Fruit fly (Drosophila melanogaster): ENCODE results near the gene Tpc1.
A peak's percentile ranks its signal among the peaks of the same experiment; 100 is the strongest.

- TF ChIP-seq CG1620 (GFP tag; optimal IDR thresholded peaks at IDR 0.05) (no peak), bab1 (GFP tag; optimal IDR thresholded peaks at IDR 0.05) (no peak), Crg-1 (GFP tag; optimal IDR thresholded peaks at IDR 0.05) (no peak), CG12768 (GFP tag; optimal IDR thresholded peaks at IDR 0.05) (no peak), cic (GFP tag; optimal IDR thresholded peaks at IDR 0.05) (no peak), CG11617 (GFP tag; optimal IDR thresholded peaks at IDR 0.05) (no peak), cnc (optimal IDR thresholded peaks at IDR 0.05) (no peak), pad (GFP tag; optimal IDR thresholded peaks at IDR 0.05) (peak; percentile 11)
Observed at dm6 chr3R:10856618-10857017, 25.4 kb downstream of the Tpc1 start, which contains the start of gene CG4570.

Data from whole organism, adult.